Fruit fly (Drosophila melanogaster) whole organism, embryonic: ENCODE results near the gene Tlk.

Experiments
- Awh ChIP-seq: fragments of 200-800 bp; sonication (Bioruptor generic); IDR thresholded peaks from 2 replicates; pipeline ENCODE4, ENCODE4 v1.3.6; 2022; ENCODE audit warnings: missing biosample characterization, missing genetic modification characterization
- C15 ChIP-seq: fragments of 200-800 bp; sonication (Bioruptor generic); IDR thresholded peaks from 3 replicates; pipeline ENCODE4 v1.3.6; 2022; ENCODE audit warnings: missing biosample characterization, missing genetic modification characterization
- CG11560 ChIP-seq: fragments of 200-800 bp; sonication (Bioruptor generic); IDR thresholded peaks from 3 replicates; pipeline ENCODE4 v1.3.6; 2022; ENCODE audit warnings: missing biosample characterization, missing genetic modification characterization
- CG11723 ChIP-seq: fragments of 200-800 bp; sonication (Bioruptor generic); optimal IDR thresholded peaks from 2 replicates; lab custom pipeline; 2017; ENCODE audit warnings: missing biosample characterization, mild to moderate bottlenecking, missing genetic modification characterization
- CG12744 ChIP-seq: fragments of 200-800 bp; sonication (Bioruptor generic); optimal IDR thresholded peaks from 2 replicates; lab custom pipeline; 2016; ENCODE audit warnings: missing biosample characterization, missing genetic modification characterization
- CG17568 ChIP-seq: fragments of 200-800 bp; sonication (Bioruptor generic); optimal IDR thresholded peaks from 2 replicates; lab custom pipeline; 2018; ENCODE audit warnings: missing biosample characterization, mild to moderate bottlenecking, missing genetic modification characterization, moderate library complexity
- CG18619 ChIP-seq: fragments of 200-800 bp; sonication (Bioruptor generic); optimal IDR thresholded peaks from 3 replicates; lab custom pipeline; 2017; ENCODE audit warnings: missing biosample characterization, mild to moderate bottlenecking, missing genetic modification characterization
- CG2712 ChIP-seq: fragments of 200-800 bp; optimal IDR thresholded peaks from 3 replicates; lab custom pipeline; 2019; ENCODE audit warnings: missing biosample characterization, mild to moderate bottlenecking, missing genetic modification characterization, moderate library complexity
- CG30403 ChIP-seq: fragments of 200-800 bp; sonication (Bioruptor generic); optimal IDR thresholded peaks from 3 replicates; lab custom pipeline; 2016; ENCODE audit warnings: missing biosample characterization, missing genetic modification characterization
- CG30431 ChIP-seq: fragments of 200-800 bp; sonication (Bioruptor generic); optimal IDR thresholded peaks from 2 replicates; lab custom pipeline; 2017; ENCODE audit warnings: missing biosample characterization, missing genetic modification characterization
- CG33213 ChIP-seq: fragments of 200-800 bp; sonication (Bioruptor generic); optimal IDR thresholded peaks from 3 replicates; lab custom pipeline; 2016; ENCODE audit warnings: missing biosample characterization, missing genetic modification characterization
- CG3847 ChIP-seq: fragments of 200-800 bp; sonication (Bioruptor generic); IDR thresholded peaks from 2 replicates; pipeline ENCODE4 v1.3.6; 2022; ENCODE audit warnings: missing biosample characterization, missing genetic modification characterization
- CG43689 ChIP-seq: fragments of 200-800 bp; sonication (Bioruptor generic); IDR thresholded peaks from 2 replicates; pipeline ENCODE4 v1.3.6; 2022; ENCODE audit warnings: missing biosample characterization, missing genetic modification characterization
- CG4730 ChIP-seq: fragments of 200-800 bp; sonication (Bioruptor generic); IDR thresholded peaks from 2 replicates; pipeline ENCODE4 v1.3.6; 2022; ENCODE audit warnings: missing biosample characterization, missing genetic modification characterization
- CG7786 ChIP-seq: fragments of 200-800 bp; sonication (Bioruptor generic); optimal IDR thresholded peaks from 2 replicates; lab custom pipeline; 2016; ENCODE audit warnings: missing biosample characterization, missing genetic modification characterization
- CG9727 ChIP-seq: fragments of 200-800 bp; sonication (Bioruptor generic); optimal IDR thresholded peaks from 3 replicates; lab custom pipeline; 2017; ENCODE audit warnings: missing biosample characterization, mild to moderate bottlenecking, missing genetic modification characterization
- CG9932 ChIP-seq: fragments of 200-800 bp; sonication (Bioruptor generic); IDR thresholded peaks from 2 replicates; pipeline ENCODE4 v1.3.6; 2022; ENCODE audit warnings: missing biosample characterization, missing genetic modification characterization
- Chrac-16 ChIP-seq: fragments of 200-800 bp; sonication (Bioruptor generic); optimal IDR thresholded peaks from 3 replicates; lab custom pipeline; 2016; ENCODE audit warnings: missing biosample characterization, missing genetic modification characterization
- CkIIα-i1 ChIP-seq: fragments of 200-800 bp; sonication (Bioruptor generic); IDR thresholded peaks from 2 replicates; pipeline ENCODE4 v1.3.6; 2022; ENCODE audit warnings: missing biosample characterization, missing genetic modification characterization
- CoRest ChIP-seq: fragments of 200-800 bp; sonication (Bioruptor generic); optimal IDR thresholded peaks from 3 replicates; lab custom pipeline; 2018; ENCODE audit warnings: missing biosample characterization, mild to moderate bottlenecking, missing genetic modification characterization, moderate library complexity
- D ChIP-seq, 2 experiments: fragments of 200-800 bp in 1 of 2; fragments of >200 bp in 1 of 2; sonication (Bioruptor generic) in 1 of 2; optimal IDR thresholded peaks; 2 replicates in 1 of 2; 3 replicates in 1 of 2; lab custom pipeline; 2017; ENCODE audit warnings: mild to moderate bottlenecking in 1 of 2, missing biosample characterization in 1 of 2, missing genetic modification characterization in 1 of 2, missing genetic modification reagents in 1 of 2
- Dp ChIP-seq: fragments of 200-800 bp; sonication (Bioruptor generic); optimal IDR thresholded peaks from 2 replicates; lab custom pipeline; 2018; ENCODE audit warnings: missing biosample characterization, mild to moderate bottlenecking, missing genetic modification characterization, moderate library complexity
- Ets65A ChIP-seq: fragments of 200-800 bp; sonication (Bioruptor generic); peaks from one replicate; lab custom pipeline; 2016; ENCODE audit warnings: missing biosample characterization, missing genetic modification characterization
- HLHmδ ChIP-seq: fragments of 200-800 bp; sonication (Bioruptor generic); optimal IDR thresholded peaks from 2 replicates; lab custom pipeline; 2018; ENCODE audit warnings: missing biosample characterization, mild to moderate bottlenecking, missing genetic modification characterization, moderate library complexity
- Hr51 ChIP-seq, 2 experiments: fragments of 200-800 bp; sonication (Bioruptor generic); optimal IDR thresholded peaks; 2 replicates in 1 of 2; 3 replicates in 1 of 2; lab custom pipeline; 2016 to 2018; ENCODE audit warnings: missing biosample characterization in 2 of 2, missing genetic modification characterization in 2 of 2, mild to moderate bottlenecking in 1 of 2, moderate library complexity in 1 of 2
- Lhr ChIP-seq: fragments of 200-800 bp; sonication (Bioruptor generic); optimal IDR thresholded peaks from 3 replicates; lab custom pipeline; 2017; ENCODE audit warnings: mild to moderate bottlenecking, missing biosample characterization, missing genetic modification reagents, missing genetic modification characterization
- Med ChIP-seq: fragments of 200-800 bp; sonication (Bioruptor generic); peaks from one replicate; lab custom pipeline; 2016; ENCODE audit warnings: missing biosample characterization, missing genetic modification characterization, mild to moderate bottlenecking, inconsistent platforms, moderate library complexity
- Meics ChIP-seq: fragments of 200-800 bp; sonication (Bioruptor generic); optimal IDR thresholded peaks from 2 replicates; lab custom pipeline; 2017; ENCODE audit warnings: missing biosample characterization, mild to moderate bottlenecking, missing genetic modification characterization
- Myb ChIP-seq: fragments of 200-800 bp; sonication (Bioruptor generic); optimal IDR thresholded peaks from 2 replicates; lab custom pipeline; 2016; ENCODE audit warnings: missing biosample characterization, missing genetic modification characterization
- Scr ChIP-seq: fragments of 200-800 bp; sonication (Bioruptor generic); IDR thresholded peaks from 2 replicates; pipeline ENCODE4 v1.3.6; 2022; ENCODE audit warnings: missing biosample characterization, missing genetic modification characterization; ENCODE audit not compliant: partially characterized antibody
- Sry-β ChIP-seq: fragments of 200-800 bp; sonication (Bioruptor generic); optimal IDR thresholded peaks from 2 replicates; lab custom pipeline; 2018; ENCODE audit warnings: missing biosample characterization, mild to moderate bottlenecking, missing genetic modification characterization, moderate library complexity
- Ssrp ChIP-seq: fragments of 200-800 bp; sonication (Bioruptor generic); optimal IDR thresholded peaks from 2 replicates; lab custom pipeline; 2018; ENCODE audit warnings: missing biosample characterization, mild to moderate bottlenecking, missing genetic modification characterization, moderate library complexity
- ac ChIP-seq: fragments of 200-800 bp; sonication (Bioruptor generic); optimal IDR thresholded peaks from 3 replicates; lab custom pipeline; 2017; ENCODE audit warnings: missing biosample characterization, mild to moderate bottlenecking, missing genetic modification characterization
- ap ChIP-seq: fragments of 200-800 bp; sonication (Bioruptor generic); IDR thresholded peaks from 2 replicates; pipeline ENCODE4 v1.3.6; 2022; ENCODE audit warnings: missing biosample characterization, missing genetic modification characterization
- bab2 ChIP-seq: fragments of 200-800 bp; sonication (Bioruptor generic); optimal IDR thresholded peaks from 2 replicates; lab custom pipeline; 2016; ENCODE audit warnings: missing biosample characterization, missing genetic modification characterization
- bsh ChIP-seq, 2 experiments: fragments of 200-800 bp; sonication (Bioruptor generic); optimal IDR thresholded peaks; 2 replicates each; lab custom pipeline; 2017 to 2018; ENCODE audit warnings: mild to moderate bottlenecking in 2 of 2, missing biosample characterization in 2 of 2, missing genetic modification characterization in 2 of 2, moderate library complexity in 1 of 2
- corto ChIP-seq: fragments of 200-800 bp; sonication (Bioruptor generic); optimal IDR thresholded peaks from 2 replicates; lab custom pipeline; 2016; ENCODE audit warnings: missing biosample characterization, mild to moderate bottlenecking, missing genetic modification characterization, moderate library complexity
- dpn ChIP-seq, 2 experiments: fragments of 200-800 bp; sonication (Bioruptor generic); optimal IDR thresholded peaks; 3 replicates each; lab custom pipeline; 2016; ENCODE audit warnings: missing biosample characterization in 2 of 2, missing genetic modification characterization in 2 of 2
- en ChIP-seq: fragments of 200-800 bp; sonication (Bioruptor generic); optimal IDR thresholded peaks from 2 replicates; lab custom pipeline; 2016; ENCODE audit warnings: missing biosample characterization, missing genetic modification characterization
- ham ChIP-seq: fragments of 200-800 bp; sonication (Bioruptor generic); IDR thresholded peaks from 2 replicates; pipeline ENCODE4 v1.3.6; 2022; ENCODE audit warnings: missing biosample characterization, missing genetic modification characterization
- klu ChIP-seq: fragments of 200-800 bp; sonication (Bioruptor generic); IDR thresholded peaks from 2 replicates; pipeline ENCODE4 v1.3.6; 2022; ENCODE audit warnings: missing biosample characterization, missing genetic modification characterization
- lov ChIP-seq, 2 experiments: fragments of 200-800 bp in 1 of 2; fragments of >200 bp in 1 of 2; sonication (Bioruptor generic) in 1 of 2; IDR thresholded peaks in 1 of 2; optimal IDR thresholded peaks in 1 of 2; 2 replicates in 1 of 2; 3 replicates in 1 of 2; pipeline versions ENCODE4 v1.3.6 to Lab custom; 2017 to 2022; ENCODE audit warnings: missing biosample characterization in 1 of 2, missing genetic modification characterization in 1 of 2
- oc ChIP-seq: fragments of 200-800 bp; sonication (Bioruptor generic); optimal IDR thresholded peaks from 2 replicates; lab custom pipeline; 2018; ENCODE audit warnings: missing biosample characterization, mild to moderate bottlenecking, missing genetic modification characterization, moderate library complexity
- pnt ChIP-seq: fragments of 200-800 bp; sonication (Bioruptor generic); optimal IDR thresholded peaks from 3 replicates; lab custom pipeline; 2016; ENCODE audit warnings: missing biosample characterization, missing genetic modification characterization
- ranshi ChIP-seq: fragments of 200-800 bp; sonication (Bioruptor generic); IDR thresholded peaks from 2 replicates; pipeline ENCODE4 v1.3.6; 2022; ENCODE audit warnings: missing biosample characterization, missing genetic modification characterization
- sd ChIP-seq: fragments of 200-800 bp; sonication (Bioruptor generic); optimal IDR thresholded peaks from 3 replicates; lab custom pipeline; 2018; ENCODE audit warnings: missing biosample characterization, mild to moderate bottlenecking, missing genetic modification characterization, moderate library complexity
- tin ChIP-seq: fragments of 200-800 bp; sonication (Bioruptor generic); optimal IDR thresholded peaks from 3 replicates; lab custom pipeline; 2016; ENCODE audit warnings: missing biosample characterization, missing genetic modification characterization
- tio ChIP-seq: fragments of 200-800 bp; sonication (Bioruptor generic); optimal IDR thresholded peaks from 2 replicates; lab custom pipeline; 2017; ENCODE audit warnings: missing biosample characterization, missing genetic modification characterization, inconsistent platforms
- tup ChIP-seq: fragments of 200-800 bp; sonication (Bioruptor generic); optimal IDR thresholded peaks from 2 replicates; lab custom pipeline; 2016; ENCODE audit warnings: missing biosample characterization, mild to moderate bottlenecking, missing genetic modification characterization, moderate library complexity
- usp ChIP-seq: fragments of >200 bp; optimal IDR thresholded peaks from 2 replicates; lab custom pipeline; 2017; ENCODE audit warnings: missing biosample characterization, missing genetic modification characterization
- zfh1 ChIP-seq: fragments of 200-800 bp; sonication (Bioruptor generic); IDR thresholded peaks from 3 replicates; pipeline ENCODE4 v1.3.6; 2022; ENCODE audit warnings: missing biosample characterization, missing genetic modification characterization

The Tlk gene

dm6 chrX:3704204-3704660 is 15.6 kb upstream of the Tlk start (continued):
- TF ChIP-seq C15 (GFP tag; lab: Robert Waterston, UW): no peak
- TF ChIP-seq Lhr: no peak
- peak; percentile 81 for TF ChIP-seq Scr (GFP tag; lab: Robert Waterston, UW)
- no peak for TF ChIP-seq Awh (GFP tag; lab: Robert Waterston, UW)
- peak; percentile 89 for TF ChIP-seq Sry-β (GFP tag; lab: Kevin White, UChicago)
- no peak for TF ChIP-seq klu (GFP tag; lab: Robert Waterston, UW)
- TF ChIP-seq Hr51 (GFP tag; optimal IDR thresholded peaks at IDR 0.05; lab: Kevin White, UChicago): no peak
- no peak for TF ChIP-seq Ssrp (tag; lab: Kevin White, UChicago)
- peak; percentile 14 for TF ChIP-seq Myb (GFP tag; lab: Kevin White, UChicago)
- no peak for TF ChIP-seq CG11723 (GFP tag; lab: Kevin White, UChicago)
- TF ChIP-seq Dp: no peak
- no peak for TF ChIP-seq lov (optimal IDR thresholded peaks at IDR 0.05; lab: Kevin White, UChicago)
- TF ChIP-seq lov (GFP tag; IDR thresholded peaks at IDR 0.05; lab: Robert Waterston, UW): no peak
- no peak for TF ChIP-seq usp (GFP tag; lab: Kevin White, UChicago)
- TF ChIP-seq CG30403 (GFP tag; lab: Kevin White, UChicago): no peak
- TF ChIP-seq CG4730 (GFP tag; lab: Robert Waterston, UW): no peak
- TF ChIP-seq CG11560 (tag; lab: Robert Waterston, UW): no peak
- TF ChIP-seq CG18619 (GFP tag; lab: Kevin White, UChicago): no peak
- TF ChIP-seq CG33213: no peak
- TF ChIP-seq ap (GFP tag; lab: Robert Waterston, UW): no peak
- TF ChIP-seq CG9932 (GFP tag; lab: Robert Waterston, UW): no peak
- no peak for TF ChIP-seq tio (GFP tag; lab: Kevin White, UChicago)
- TF ChIP-seq ham: no peak
- TF ChIP-seq CG7786: no peak
- TF ChIP-seq Meics: no peak
- TF ChIP-seq CG2712 (tag; lab: Kevin White, UChicago): peak; percentile 29
- peak; percentile 4 for TF ChIP-seq CoRest (tag; lab: Kevin White, UChicago)
- no peak for TF ChIP-seq CG12744 (GFP tag; lab: Kevin White, UChicago)
- no peak for TF ChIP-seq Med (GFP tag; lab: Kevin White, UChicago)
- no peak for TF ChIP-seq CG3847 (GFP tag; lab: Robert Waterston, UW)
- TF ChIP-seq pnt (GFP tag; lab: Kevin White, UChicago): no peak
- no peak for TF ChIP-seq zfh1
- no peak for TF ChIP-seq Ets65A
- no peak for TF ChIP-seq CkIIα-i1 (GFP tag; lab: Robert Waterston, UW)
- no peak for TF ChIP-seq D (optimal IDR thresholded peaks at IDR 0.05; lab: Kevin White, UChicago)
- TF ChIP-seq D (GFP tag; optimal IDR thresholded peaks at IDR 0.05; lab: Kevin White, UChicago): no peak
- TF ChIP-seq sd (tag; lab: Kevin White, UChicago): peak; percentile 94
- TF ChIP-seq bsh (GFP tag; optimal IDR thresholded peaks at IDR 0.05; lab: Kevin White, UChicago): peak in 1 of 2 experiments; percentile 17
- no peak for TF ChIP-seq en (GFP tag; lab: Kevin White, UChicago)
- peak; percentile 21 for TF ChIP-seq bab2 (GFP tag; lab: Kevin White, UChicago)
- no peak for TF ChIP-seq tup (GFP tag; lab: Kevin White, UChicago)
- no peak for TF ChIP-seq Chrac-16 (GFP tag; lab: Kevin White, UChicago)
- TF ChIP-seq CG17568: peak; percentile 13
- no peak for TF ChIP-seq CG30431
- TF ChIP-seq ac (GFP tag; lab: Kevin White, UChicago): peak; percentile 55
- no peak for TF ChIP-seq corto
- TF ChIP-seq CG9727 (GFP tag; lab: Kevin White, UChicago): no peak
- no peak for TF ChIP-seq HLHmδ (GFP tag; lab: Kevin White, UChicago)
- TF ChIP-seq tin (GFP tag; lab: Kevin White, UChicago): no peak
- TF ChIP-seq CG43689: no peak
- TF ChIP-seq oc: no peak
- no peak for TF ChIP-seq ranshi
- TF ChIP-seq dpn (GFP tag; optimal IDR thresholded peaks at IDR 0.05; lab: Kevin White, UChicago): peak in 1 of 2 experiments; percentile 7
